Worm (Caenorhabditis elegans) whole organism, L1 larva: ENCODE results near the gene pde-12.
A peak's percentile ranks its signal among the peaks of the same experiment; 100 is the strongest.

ENCODE experiments used
- C16A3.4 ChIP-seq: fragments of 150-350 bp; optimal IDR thresholded peaks from 2 replicates; lab custom pipeline; 2014; ENCODE audit warnings: missing biosample characterization, missing genetic modification characterization
- C34B4.2 ChIP-seq: sonication (generic microtip); optimal IDR thresholded peaks from 2 replicates; lab custom pipeline; 2017; ENCODE audit warnings: mild to moderate bottlenecking, missing genetic modification characterization, missing compliant biosample characterization
- F16B12.6 ChIP-seq: fragments of 150-350 bp; optimal IDR thresholded peaks from 2 replicates; lab custom pipeline; 2014; ENCODE audit warnings: missing biosample characterization, missing genetic modification characterization
- Y116A8C.19 ChIP-seq: sonication (generic microtip); optimal IDR thresholded peaks from 2 replicates; lab custom pipeline; 2016; ENCODE audit warnings: missing compliant biosample characterization, missing genetic modification characterization, borderline replicate concordance
- aha-1 ChIP-seq: fragments of 150-350 bp; optimal IDR thresholded peaks from 2 replicates; lab custom pipeline; 2014; ENCODE audit warnings: missing biosample characterization, missing genetic modification characterization
- alr-1 ChIP-seq: fragments of 200-800 bp; sonication (Bioruptor generic); optimal IDR thresholded peaks from 2 replicates; lab custom pipeline; 2018; ENCODE audit warnings: borderline replicate concordance, mild to moderate bottlenecking, missing genetic modification characterization, missing compliant biosample characterization
- ama-1 ChIP-seq: fragments of 150-350 bp; optimal IDR thresholded peaks from 2 replicates; lab custom pipeline; 2014
- ceh-8 ChIP-seq: fragments of 200-800 bp; sonication (Bioruptor generic); optimal IDR thresholded peaks from 2 replicates; lab custom pipeline; 2018; ENCODE audit warnings: mild to moderate bottlenecking, missing genetic modification characterization, moderate library complexity, missing compliant biosample characterization
- ceh-82 ChIP-seq, 3 experiments: fragments of 150-350 bp in 1 of 3; sonication (generic microtip) in 2 of 3; optimal IDR thresholded peaks; 2 replicates each; lab custom pipeline; 2014 to 2017; ENCODE audit warnings: missing biosample characterization in 3 of 3, missing genetic modification characterization in 3 of 3
- dpl-1 ChIP-seq, 3 experiments: fragments of 150-350 bp in 2 of 3; sonication (generic microtip) in 1 of 3; optimal IDR thresholded peaks; 2 replicates each; lab custom pipeline; 2014 to 2017; ENCODE audit warnings: missing biosample characterization in 3 of 3, missing genetic modification characterization in 3 of 3, missing genetic modification reagents in 3 of 3
- dsc-1 ChIP-seq: sonication (generic microtip); optimal IDR thresholded peaks from 2 replicates; lab custom pipeline; 2016; ENCODE audit warnings: mild to moderate bottlenecking, missing genetic modification characterization, missing compliant biosample characterization
- efl-1 ChIP-seq, 4 experiments: fragments of 150-350 bp; optimal IDR thresholded peaks in 3 of 4; peaks in 1 of 4; 1 replicate in 1 of 4; 2 replicates in 3 of 4; lab custom pipeline; 2014; ENCODE audit warnings: missing biosample characterization in 2 of 4, missing genetic modification characterization in 2 of 4, missing genetic modification reagents in 2 of 4
- egl-13 ChIP-seq: sonication (generic microtip); optimal IDR thresholded peaks from 2 replicates; lab custom pipeline; 2016; ENCODE audit warnings: missing genotype, missing genetic modification reagents, missing genetic modification characterization, missing compliant biosample characterization
- ets-5 ChIP-seq: fragments of 200-800 bp; sonication (Bioruptor generic); IDR thresholded peaks from 2 replicates; pipeline ENCODE4 v1.3.6; 2022; ENCODE audit warnings: missing genetic modification characterization, missing compliant biosample characterization
- fkh-10 ChIP-seq: sonication (generic microtip); optimal IDR thresholded peaks from 2 replicates; lab custom pipeline; 2017; ENCODE audit warnings: missing biosample characterization, missing genetic modification reagents, missing genetic modification characterization
- fkh-8 ChIP-seq: sonication (generic microtip); optimal IDR thresholded peaks from 2 replicates; lab custom pipeline; 2016; ENCODE audit warnings: mild to moderate bottlenecking, missing genetic modification characterization, missing compliant biosample characterization
- hlh-17 ChIP-seq: fragments of 200-800 bp; sonication (Bioruptor generic); optimal IDR thresholded peaks from 2 replicates; lab custom pipeline; 2018; ENCODE audit warnings: missing genetic modification characterization, mild to moderate bottlenecking, missing compliant biosample characterization, moderate library complexity, borderline replicate concordance
- lin-14 ChIP-seq: fragments of 200-800 bp; sonication (Bioruptor generic); optimal IDR thresholded peaks from 2 replicates; lab custom pipeline; 2018; ENCODE audit warnings: mild to moderate bottlenecking, missing genetic modification characterization, moderate library complexity, missing compliant biosample characterization
- lin-15B ChIP-seq: fragments of 150-350 bp; sonication (generic microtip); optimal IDR thresholded peaks from 3 replicates; lab custom pipeline; 2014; ENCODE audit warnings: missing biosample characterization, missing genetic modification characterization
- lin-35 ChIP-seq, 2 experiments: fragments of 150-350 bp; optimal IDR thresholded peaks; 2 replicates each; lab custom pipeline; 2014; ENCODE audit warnings: missing biosample characterization in 2 of 2, missing genetic modification characterization in 2 of 2, missing genetic modification reagents in 2 of 2
- lsy-2 ChIP-seq, 2 experiments: fragments of 150-350 bp; optimal IDR thresholded peaks; 2 replicates each; lab custom pipeline; 2014; ENCODE audit warnings: missing biosample characterization in 2 of 2, missing genetic modification characterization in 2 of 2
- mdl-1 ChIP-seq, 2 experiments: fragments of 150-350 bp; optimal IDR thresholded peaks; 2 replicates each; lab custom pipeline; 2014 to 2017; ENCODE audit warnings: missing biosample characterization in 2 of 2, missing genetic modification characterization in 2 of 2, inconsistent platforms in 1 of 2
- mep-1 ChIP-seq: fragments of 150-350 bp; optimal IDR thresholded peaks from 2 replicates; lab custom pipeline; 2014; ENCODE audit warnings: missing biosample characterization, missing genetic modification characterization
- nhr-19 ChIP-seq: fragments of 200-800 bp; sonication (Bioruptor generic); conservative IDR thresholded peaks from 2 replicates; pipeline ENCODE4 v1.3.6; 2022; ENCODE audit warnings: missing genetic modification characterization, missing compliant biosample characterization
- nhr-237 ChIP-seq: fragments of 150-350 bp; optimal IDR thresholded peaks from 2 replicates; lab custom pipeline; 2014; ENCODE audit warnings: missing biosample characterization, missing genetic modification characterization
- nhr-47 ChIP-seq: sonication (generic microtip); optimal IDR thresholded peaks from 2 replicates; lab custom pipeline; 2016; ENCODE audit warnings: mild to moderate bottlenecking, missing genetic modification characterization, moderate library complexity, missing compliant biosample characterization
- nhr-71 ChIP-seq: sonication (generic microtip); optimal IDR thresholded peaks from 2 replicates; lab custom pipeline; 2016; ENCODE audit warnings: mild to moderate bottlenecking, missing genetic modification characterization, moderate library complexity, missing compliant biosample characterization
- nhr-76 ChIP-seq: sonication (generic microtip); optimal IDR thresholded peaks from 2 replicates; lab custom pipeline; 2017; ENCODE audit warnings: missing biosample characterization, missing genetic modification characterization
- nhr-84 ChIP-seq: sonication (generic microtip); optimal IDR thresholded peaks from 2 replicates; lab custom pipeline; 2017; ENCODE audit warnings: missing biosample characterization, missing genetic modification characterization
- nhr-90 ChIP-seq: sonication (generic microtip); optimal IDR thresholded peaks from 2 replicates; lab custom pipeline; 2016; ENCODE audit warnings: mild to moderate bottlenecking, missing genetic modification characterization, missing compliant biosample characterization; ENCODE audit not compliant: poor library complexity
- pqm-1 ChIP-seq: sonication (generic microtip); optimal IDR thresholded peaks from 3 replicates; lab custom pipeline; 2017; ENCODE audit warnings: missing biosample characterization, missing genetic modification characterization
- rnt-1 ChIP-seq: sonication (generic microtip); optimal IDR thresholded peaks from 2 replicates; lab custom pipeline; 2016; ENCODE audit warnings: mild to moderate bottlenecking, missing genetic modification characterization, moderate library complexity, missing compliant biosample characterization
- skn-1 ChIP-seq: fragments of 150-350 bp; optimal IDR thresholded peaks from 2 replicates; lab custom pipeline; 2014; ENCODE audit warnings: missing biosample characterization, missing genetic modification characterization
- snpc-4 ChIP-seq: fragments of 150-350 bp; optimal IDR thresholded peaks from 2 replicates; lab custom pipeline; 2014; ENCODE audit warnings: missing biosample characterization, missing genetic modification characterization
- snu-23 ChIP-seq: sonication (generic microtip); optimal IDR thresholded peaks from 2 replicates; lab custom pipeline; 2016; ENCODE audit warnings: missing genetic modification characterization, missing compliant biosample characterization
- sptf-1 ChIP-seq: fragments of 150-350 bp; optimal IDR thresholded peaks from 2 replicates; lab custom pipeline; 2014; ENCODE audit warnings: missing biosample characterization, missing genetic modification characterization
- sup-37 ChIP-seq: fragments of 200-800 bp; sonication (Bioruptor generic); optimal IDR thresholded peaks from 2 replicates; lab custom pipeline; 2018; ENCODE audit warnings: mild to moderate bottlenecking, missing genetic modification characterization, missing compliant biosample characterization
- swsn-7 ChIP-seq: sonication (generic microtip); optimal IDR thresholded peaks from 2 replicates; lab custom pipeline; 2016; ENCODE audit warnings: missing genetic modification characterization, missing compliant biosample characterization
- tbx-2 ChIP-seq: sonication (generic microtip); optimal IDR thresholded peaks from 2 replicates; lab custom pipeline; 2016; ENCODE audit warnings: missing genetic modification characterization, missing compliant biosample characterization
- unc-130 ChIP-seq: fragments of 150-350 bp; optimal IDR thresholded peaks from 2 replicates; lab custom pipeline; 2017; ENCODE audit warnings: missing biosample characterization, missing genetic modification characterization, inconsistent platforms
- unc-30 ChIP-seq: sonication (generic microtip); optimal IDR thresholded peaks from 2 replicates; lab custom pipeline; 2017; ENCODE audit warnings: missing biosample characterization, missing genetic modification characterization
- unc-62 ChIP-seq: fragments of 150-350 bp; optimal IDR thresholded peaks from 2 replicates; lab custom pipeline; 2014; ENCODE audit warnings: missing biosample characterization, missing genetic modification reagents, missing genetic modification characterization
- unc-98 ChIP-seq: fragments of 200-800 bp; sonication (Bioruptor generic); IDR thresholded peaks from 2 replicates; pipeline ENCODE4 v1.3.6; 2022; ENCODE audit warnings: missing genetic modification characterization, missing compliant biosample characterization
- xbp-1 ChIP-seq: sonication (generic microtip); optimal IDR thresholded peaks from 2 replicates; lab custom pipeline; 2016; ENCODE audit warnings: missing genetic modification characterization, missing compliant biosample characterization

pde-12 gene

DNA sequence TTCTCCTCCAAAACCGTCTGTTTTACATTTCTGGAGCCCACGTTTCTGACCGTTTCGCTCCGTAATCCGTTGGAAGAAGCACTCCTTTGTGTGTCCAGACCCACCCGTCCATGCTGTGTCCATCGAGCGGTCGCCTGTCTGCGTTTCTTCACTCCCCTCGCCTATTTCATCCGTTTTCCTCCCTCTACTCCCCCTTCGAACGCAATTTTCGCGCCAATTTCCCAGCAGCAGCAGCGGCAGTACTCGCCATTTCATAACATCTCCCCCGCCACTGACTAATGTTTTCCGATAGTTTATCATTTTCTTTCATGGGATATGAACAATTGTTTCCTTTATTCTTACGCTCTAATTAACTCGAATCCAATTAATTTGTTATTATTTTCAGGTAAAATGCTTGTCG lies 36.9 kb downstream of the pde-12 start:
- TF ChIP-seq ceh-8 (GFP tag; lab: Kevin White, UChicago) (no peak), mdl-1 (tag; optimal IDR thresholded peaks at IDR 0.05; lab: Kevin White, UChicago) (peak in 1 of 2 experiments; percentile 17), fkh-8 (tag; lab: Kevin White, UChicago) (no peak), nhr-76 (tag; lab: Kevin White, UChicago) (no peak), aha-1 (tag; lab: Kevin White, UChicago) (no peak), lin-14 (peak; percentile 77), efl-1 (optimal IDR thresholded peaks at IDR 0.05; lab: Kevin White, UChicago) (peak; percentile 29 to 80), efl-1 (GFP tag; optimal IDR thresholded peaks at IDR 0.05 in 1 of 2; lab: Kevin White, UChicago) (peak; percentile 49 to 92), mep-1 (tag; lab: Kevin White, UChicago) (no peak), nhr-237 (tag; lab: Kevin White, UChicago) (no peak), unc-130 (tag; lab: Kevin White, UChicago) (no peak), skn-1 (peak; percentile 50), C34B4.2 (tag; lab: Kevin White, UChicago) (no peak), C16A3.4 (tag; lab: Kevin White, UChicago) (no peak), nhr-71 (tag; lab: Kevin White, UChicago) (peak; percentile 28), tbx-2 (peak; percentile 11), lin-35 (GFP tag; optimal IDR thresholded peaks at IDR 0.05; lab: Kevin White, UChicago) (peak; percentile 45 to 55), nhr-47 (tag; lab: Kevin White, UChicago) (peak; percentile 3), ceh-82 (tag; optimal IDR thresholded peaks at IDR 0.05; lab: Kevin White, UChicago) (peak in 1 of 3 experiments; percentile 67), ama-1 (lab: Kevin White, UChicago) (no peak), nhr-19 (GFP tag; lab: Robert Waterston, UW) (peak; percentile 2; the same call in 1 of the 2 replicates), egl-13 (tag; lab: Kevin White, UChicago) (no peak), unc-98 (GFP tag; lab: Robert Waterston, UW) (no peak), alr-1 (tag; lab: Kevin White, UChicago) (no peak), sup-37 (no peak), nhr-84 (no peak), sptf-1 (tag; lab: Kevin White, UChicago) (no peak), lsy-2 (tag; optimal IDR thresholded peaks at IDR 0.05; lab: Kevin White, UChicago) (peak; percentile 2 to 34), fkh-10 (GFP tag; lab: Kevin White, UChicago) (no peak), xbp-1 (tag; lab: Kevin White, UChicago) (peak; percentile 6), lin-15B (tag; lab: Kevin White, UChicago) (no peak), ets-5 (GFP tag; lab: Robert Waterston, UW) (no peak), snu-23 (peak; percentile 30), F16B12.6 (tag; lab: Kevin White, UChicago) (peak; percentile 5), rnt-1 (tag; lab: Kevin White, UChicago) (peak; percentile 43), dpl-1 (GFP tag; optimal IDR thresholded peaks at IDR 0.05; lab: Kevin White, UChicago) (peak; percentile 3 to 61 (median 43)), swsn-7 (tag; lab: Kevin White, UChicago) (no peak), pqm-1 (tag; lab: Kevin White, UChicago) (no peak)

- TF ChIP-seq dsc-1 (tag; lab: Kevin White, UChicago) (no peak), nhr-90 (tag; lab: Kevin White, UChicago) (no peak), alr-1 (tag; lab: Kevin White, UChicago) (no peak), nhr-71 (tag; lab: Kevin White, UChicago) (no peak), unc-62 (GFP tag; lab: Kevin White, UChicago) (no peak), aha-1 (tag; lab: Kevin White, UChicago) (no peak), Y116A8C.19 (no peak), hlh-17 (GFP tag; lab: Kevin White, UChicago) (no peak), unc-30 (tag; lab: Kevin White, UChicago) (no peak), snpc-4 (tag; lab: Kevin White, UChicago) (no peak)
- TF ChIP-seq, all 84 proteins: peak for 0
Measured at ce11 chrIII:10807236-10807635, 37.6 kb downstream of the pde-12 start.
